Fruit fly (Drosophila melanogaster) whole organism, embryonic: ENCODE measurements around the gene Ns1.

Experiments used
- Atf6 ChIP-seq: fragments of 200-800 bp; sonication (Bioruptor generic); IDR thresholded peaks from 2 replicates; pipeline ENCODE4 v1.3.6; 2022; ENCODE audit warnings: missing biosample characterization, missing genetic modification characterization
- CG12391 ChIP-seq: fragments of 200-800 bp; sonication (Bioruptor generic); optimal IDR thresholded peaks from 3 replicates; lab custom pipeline; 2018; ENCODE audit warnings: missing biosample characterization, mild to moderate bottlenecking, missing genetic modification characterization, moderate library complexity
- CG15601 ChIP-seq: fragments of 200-800 bp; sonication (Bioruptor generic); optimal IDR thresholded peaks from 3 replicates; lab custom pipeline; 2019; ENCODE audit warnings: missing biosample characterization, mild to moderate bottlenecking, missing genetic modification characterization, moderate library complexity
- CG1602 ChIP-seq: fragments of 200-800 bp; sonication (Bioruptor generic); optimal IDR thresholded peaks from 3 replicates; lab custom pipeline; 2016; ENCODE audit warnings: missing biosample characterization, missing genetic modification characterization
- CG16779 ChIP-seq: fragments of 200-800 bp; sonication (Bioruptor generic); IDR thresholded peaks from 2 replicates; pipeline ENCODE4 v1.3.6; 2022; ENCODE audit warnings: missing biosample characterization, missing genetic modification characterization
- CG16815 ChIP-seq: fragments of 200-800 bp; sonication (Bioruptor generic); optimal IDR thresholded peaks from 3 replicates; lab custom pipeline; 2017; ENCODE audit warnings: missing biosample characterization, mild to moderate bottlenecking, missing genetic modification characterization
- CG17359 ChIP-seq: fragments of 200-800 bp; sonication (Bioruptor generic); optimal IDR thresholded peaks from 3 replicates; lab custom pipeline; 2018; ENCODE audit warnings: missing biosample characterization, mild to moderate bottlenecking, missing genetic modification characterization, moderate library complexity
- CG17385 ChIP-seq: fragments of 200-800 bp; sonication (Bioruptor generic); optimal IDR thresholded peaks from 3 replicates; lab custom pipeline; 2018; ENCODE audit warnings: missing biosample characterization, mild to moderate bottlenecking, missing genetic modification characterization
- CG18262 ChIP-seq: fragments of 200-800 bp; optimal IDR thresholded peaks from 3 replicates; lab custom pipeline; 2019; ENCODE audit warnings: missing biosample characterization, mild to moderate bottlenecking, missing genetic modification characterization, moderate library complexity
- CG33213 ChIP-seq: fragments of 200-800 bp; sonication (Bioruptor generic); optimal IDR thresholded peaks from 3 replicates; lab custom pipeline; 2016; ENCODE audit warnings: missing biosample characterization, missing genetic modification characterization
- CG3407 ChIP-seq: fragments of 200-800 bp; sonication (Bioruptor generic); optimal IDR thresholded peaks from 2 replicates; lab custom pipeline; 2018; ENCODE audit warnings: missing biosample characterization, mild to moderate bottlenecking, missing genetic modification characterization
- CG6683 ChIP-seq: fragments of 200-800 bp; sonication (Bioruptor generic); optimal IDR thresholded peaks from 2 replicates; lab custom pipeline; 2017; ENCODE audit warnings: missing biosample characterization, mild to moderate bottlenecking, missing genetic modification characterization, missing genetic modification reagents
- CG6813 ChIP-seq: fragments of 200-800 bp; sonication (Bioruptor generic); optimal IDR thresholded peaks from 2 replicates; lab custom pipeline; 2017; ENCODE audit warnings: missing biosample characterization, missing genetic modification characterization, mild to moderate bottlenecking, moderate library complexity, missing genetic modification reagents
- CG7372 ChIP-seq: fragments of 200-800 bp; sonication (Bioruptor generic); IDR thresholded peaks from 2 replicates; pipeline ENCODE4 v1.3.6; 2022; ENCODE audit warnings: missing biosample characterization, missing genetic modification characterization
- CG7839 ChIP-seq: fragments of 200-800 bp; sonication (Bioruptor generic); optimal IDR thresholded peaks from 3 replicates; lab custom pipeline; 2018; ENCODE audit warnings: missing biosample characterization, mild to moderate bottlenecking, missing genetic modification characterization, moderate library complexity
- CG7987 ChIP-seq: fragments of 200-800 bp; sonication (Bioruptor generic); optimal IDR thresholded peaks from 2 replicates; lab custom pipeline; 2018; ENCODE audit warnings: missing biosample characterization, mild to moderate bottlenecking, missing genetic modification characterization, moderate library complexity
- CG8388 ChIP-seq: fragments of 200-800 bp; sonication (Bioruptor generic); optimal IDR thresholded peaks from 2 replicates; lab custom pipeline; 2019; ENCODE audit warnings: missing biosample characterization, mild to moderate bottlenecking, missing genetic modification characterization, moderate library complexity
- CG9727 ChIP-seq: fragments of 200-800 bp; sonication (Bioruptor generic); optimal IDR thresholded peaks from 3 replicates; lab custom pipeline; 2017; ENCODE audit warnings: missing biosample characterization, mild to moderate bottlenecking, missing genetic modification characterization
- D19B ChIP-seq: fragments of 200-800 bp; sonication (Bioruptor generic); optimal IDR thresholded peaks from 2 replicates; lab custom pipeline; 2017; ENCODE audit warnings: missing biosample characterization, mild to moderate bottlenecking, missing genetic modification characterization
- Deaf1 ChIP-seq: fragments of 200-800 bp; optimal IDR thresholded peaks from 3 replicates; lab custom pipeline; 2019; ENCODE audit warnings: missing biosample characterization, mild to moderate bottlenecking, missing genetic modification characterization, moderate library complexity
- Dek ChIP-seq: fragments of 200-800 bp; sonication (Bioruptor generic); optimal IDR thresholded peaks from 3 replicates; lab custom pipeline; 2019; ENCODE audit warnings: missing biosample characterization, mild to moderate bottlenecking, missing genetic modification characterization, moderate library complexity
- Drgx ChIP-seq: fragments of 200-800 bp; sonication (Bioruptor generic); IDR thresholded peaks from 2 replicates; pipeline ENCODE4 v1.3.6; 2022; ENCODE audit warnings: missing biosample characterization, missing genetic modification characterization
- Elba2 ChIP-seq: fragments of 200-800 bp; sonication (Bioruptor generic); optimal IDR thresholded peaks from 3 replicates; lab custom pipeline; 2016; ENCODE audit warnings: missing biosample characterization, missing genetic modification characterization
- HmgD ChIP-seq: fragments of 200-800 bp; sonication (Bioruptor generic); optimal IDR thresholded peaks from 3 replicates; lab custom pipeline; 2016; ENCODE audit warnings: missing biosample characterization, missing genetic modification characterization
- Hr3 ChIP-seq: fragments of 200-800 bp; sonication (Bioruptor generic); optimal IDR thresholded peaks from 3 replicates; lab custom pipeline; 2016; ENCODE audit warnings: missing biosample characterization, missing genetic modification characterization
- Meics ChIP-seq: fragments of 200-800 bp; sonication (Bioruptor generic); optimal IDR thresholded peaks from 2 replicates; lab custom pipeline; 2017; ENCODE audit warnings: missing biosample characterization, mild to moderate bottlenecking, missing genetic modification characterization
- Oaz ChIP-seq: fragments of 200-800 bp; sonication (Bioruptor generic); IDR thresholded peaks from 2 replicates; pipeline ENCODE4 v1.3.6; 2022; ENCODE audit warnings: missing biosample characterization, missing genetic modification characterization
- Oli ChIP-seq: fragments of 200-800 bp; sonication (Bioruptor generic); optimal IDR thresholded peaks from 2 replicates; lab custom pipeline; 2018; ENCODE audit warnings: missing biosample characterization, mild to moderate bottlenecking, missing genetic modification characterization, moderate library complexity
- Ravus ChIP-seq: fragments of 200-800 bp; sonication (Bioruptor generic); IDR thresholded peaks from 2 replicates; pipeline ENCODE4 v1.3.6; 2022; ENCODE audit warnings: missing biosample characterization, missing genetic modification characterization
- Sox100B ChIP-seq: fragments of 200-800 bp; sonication (Bioruptor generic); optimal IDR thresholded peaks from 3 replicates; lab custom pipeline; 2018; ENCODE audit warnings: missing biosample characterization, mild to moderate bottlenecking, missing genetic modification characterization
- Usf ChIP-seq: fragments of 200-800 bp; sonication (Bioruptor generic); optimal IDR thresholded peaks from 2 replicates; lab custom pipeline; 2017; ENCODE audit warnings: missing genotype, missing biosample characterization, missing genetic modification characterization
- bsh ChIP-seq, 2 experiments: fragments of 200-800 bp; sonication (Bioruptor generic); optimal IDR thresholded peaks; 2 replicates each; lab custom pipeline; 2017 to 2018; ENCODE audit warnings: mild to moderate bottlenecking in 2 of 2, missing biosample characterization in 2 of 2, missing genetic modification characterization in 2 of 2, moderate library complexity in 1 of 2
- esg ChIP-seq: fragments of 200-800 bp; sonication (Bioruptor generic); conservative IDR thresholded peaks from 2 replicates; pipeline ENCODE4 v1.3.6; 2022; ENCODE audit warnings: missing biosample characterization, missing genetic modification characterization
- gcm ChIP-seq: fragments of 200-800 bp; sonication (Bioruptor generic); optimal IDR thresholded peaks from 2 replicates; lab custom pipeline; 2019; ENCODE audit warnings: missing biosample characterization, mild to moderate bottlenecking, missing genetic modification characterization, moderate library complexity
- gem ChIP-seq: fragments of 200-800 bp; sonication (Bioruptor generic); optimal IDR thresholded peaks from 2 replicates; lab custom pipeline; 2019; ENCODE audit warnings: missing biosample characterization, mild to moderate bottlenecking, missing genetic modification characterization, moderate library complexity
- hb ChIP-seq: fragments of 200-800 bp; sonication (Bioruptor generic); IDR thresholded peaks from 3 replicates; pipeline ENCODE4 v1.3.6; 2022; ENCODE audit warnings: missing biosample characterization, missing genetic modification characterization; ENCODE audit not compliant: partially characterized antibody
- hkb ChIP-seq, 2 experiments: fragments of 200-800 bp in 1 of 2; fragments of >200 bp in 1 of 2; sonication (Bioruptor generic) in 1 of 2; IDR thresholded peaks in 1 of 2; optimal IDR thresholded peaks in 1 of 2; 2 replicates each; pipeline versions ENCODE4 v1.3.6 to Lab custom; 2017 to 2022; ENCODE audit warnings: missing biosample characterization in 1 of 2, missing genetic modification characterization in 1 of 2
- lmd ChIP-seq: fragments of 200-800 bp; sonication (Bioruptor generic); IDR thresholded peaks from 2 replicates; pipeline ENCODE4 v1.3.6; 2022; ENCODE audit warnings: missing biosample characterization, missing genetic modification characterization
- maf-S ChIP-seq: fragments of 200-800 bp; sonication (Bioruptor generic); optimal IDR thresholded peaks from 2 replicates; lab custom pipeline; 2016; ENCODE audit warnings: missing biosample characterization, missing genetic modification characterization
- peb ChIP-seq: fragments of 200-800 bp; sonication (Bioruptor generic); IDR thresholded peaks from 2 replicates; pipeline ENCODE4 v1.3.6; 2022; ENCODE audit warnings: missing biosample characterization, missing genetic modification characterization
- prd ChIP-seq, 3 experiments: fragments of >200 bp in 2 of 3; fragments of 200-800 bp in 1 of 3; sonication (Bioruptor generic) in 1 of 3; optimal IDR thresholded peaks in 2 of 3; IDR thresholded peaks in 1 of 3; 2 replicates in 2 of 3; 3 replicates in 1 of 3; pipeline versions ENCODE4 v1.3.6 to Lab custom; 2017 to 2022; ENCODE audit warnings: missing biosample characterization in 1 of 3, missing genetic modification characterization in 1 of 3
- sens ChIP-seq: fragments of 200-800 bp; sonication (Bioruptor generic); peaks from one replicate; lab custom pipeline; 2016; ENCODE audit warnings: missing biosample characterization, missing genetic modification characterization
- seq ChIP-seq: fragments of 200-800 bp; sonication (Bioruptor generic); IDR thresholded peaks from 2 replicates; pipeline ENCODE4 v1.3.6; 2022; ENCODE audit warnings: missing biosample characterization, missing genetic modification characterization
- sisA ChIP-seq: fragments of 200-800 bp; sonication (Bioruptor generic); IDR thresholded peaks from 2 replicates; pipeline ENCODE4 v1.3.6; 2022; ENCODE audit warnings: missing biosample characterization, missing genetic modification characterization
- sob ChIP-seq: fragments of 200-800 bp; sonication (Bioruptor generic); IDR thresholded peaks from 2 replicates; pipeline ENCODE4 v1.3.6; 2022; ENCODE audit warnings: missing biosample characterization, missing genetic modification characterization
- sug ChIP-seq: fragments of 200-800 bp; optimal IDR thresholded peaks from 2 replicates; lab custom pipeline; 2019; ENCODE audit warnings: missing biosample characterization, mild to moderate bottlenecking, missing genetic modification characterization, moderate library complexity
- unpg ChIP-seq: fragments of 200-800 bp; sonication (Bioruptor generic); optimal IDR thresholded peaks from 3 replicates; lab custom pipeline; 2018; ENCODE audit warnings: missing biosample characterization, mild to moderate bottlenecking, missing genetic modification characterization, moderate library complexity
- vvl ChIP-seq: fragments of 200-800 bp; sonication (Bioruptor generic); IDR thresholded peaks from 2 replicates; pipeline ENCODE4 v1.3.6; 2022; ENCODE audit warnings: missing biosample characterization, missing genetic modification characterization
- wor ChIP-seq: fragments of 200-800 bp; sonication (Bioruptor generic); IDR thresholded peaks from 2 replicates; pipeline ENCODE4 v1.3.6; 2022; ENCODE audit warnings: missing biosample characterization, missing genetic modification characterization

Ns1 gene

dm6 chr3R:17048867-17049266 lies 23.6 kb downstream of the Ns1 start (continued):
- TF ChIP-seq vvl (GFP tag; lab: Robert Waterston, UW) (peak; percentile 20; the same call in 1 of the 2 replicates), seq (0 out of 2 replicates have a peak, but pooled peaks have one; percentile 29), sob (GFP tag; lab: Robert Waterston, UW) (no peak), CG8388 (GFP tag; lab: Kevin White, UChicago) (peak; percentile 39), Hr3 (GFP tag; lab: Kevin White, UChicago) (peak; percentile 28), Dek (peak; percentile 5), Atf6 (peak; percentile 41; the same call in 1 of the 2 replicates), CG17359 (tag; lab: Kevin White, UChicago) (peak; percentile 7), CG7987 (no peak), Meics (GFP tag; lab: Kevin White, UChicago) (peak; percentile 3), CG1602 (no peak), CG33213 (no peak), CG15601 (no peak), maf-S (GFP tag; lab: Kevin White, UChicago) (no peak), bsh (GFP tag; optimal IDR thresholded peaks at IDR 0.05; lab: Kevin White, UChicago) (peak in 1 of 2 experiments; percentile 42), CG7372 (GFP tag; lab: Robert Waterston, UW) (no peak), unpg (peak; percentile 46), CG6683 (GFP tag; lab: Kevin White, UChicago) (peak; percentile 16), Deaf1 (peak; percentile 43), CG17385 (GFP tag; lab: Kevin White, UChicago) (peak; percentile 25), sisA (GFP tag; lab: Robert Waterston, UW) (no peak), peb (no peak), Elba2 (no peak), CG6813 (GFP tag; lab: Kevin White, UChicago) (peak; percentile 3), Ravus (GFP tag; lab: Robert Waterston, UW) (no peak), hb (GFP tag; lab: Robert Waterston, UW) (no peak), Oaz (GFP tag; lab: Robert Waterston, UW) (no peak), CG3407 (GFP tag; lab: Kevin White, UChicago) (peak; percentile 11), CG9727 (peak; percentile 26), Usf (GFP tag; lab: Kevin White, UChicago) (peak; percentile 15), Sox100B (peak; percentile 7), HmgD (GFP tag; lab: Kevin White, UChicago) (no peak), CG16779 (GFP tag; lab: Robert Waterston, UW) (no peak), hkb (optimal IDR thresholded peaks at IDR 0.05; lab: Kevin White, UChicago) (no peak), hkb (GFP tag; IDR thresholded peaks at IDR 0.05; lab: Robert Waterston, UW) (peak; percentile 51; the same call in 1 of the 2 replicates), wor (GFP tag; lab: Robert Waterston, UW) (0 out of 2 replicates have a peak, but pooled peaks have one; percentile 31), gem (tag; lab: Kevin White, UChicago) (peak; percentile 69), CG12391 (tag; lab: Kevin White, UChicago) (peak; percentile 50), prd (optimal IDR thresholded peaks at IDR 0.05; lab: Kevin White, UChicago) (no peak), prd (GFP tag; IDR thresholded peaks at IDR 0.05; lab: Robert Waterston, UW) (peak; percentile 51; the same call in 2 of the 3 replicates), sens (GFP tag; lab: Kevin White, UChicago) (no peak), lmd (GFP tag; lab: Robert Waterston, UW) (0 out of 2 replicates have a peak, but pooled peaks have one; percentile 12), Drgx (GFP tag; lab: Robert Waterston, UW) (peak; percentile 18; the same call in 1 of the 2 replicates), Oli (tag; lab: Kevin White, UChicago) (peak; percentile 49), gcm (peak; percentile 23), CG16815 (GFP tag; lab: Kevin White, UChicago) (peak; percentile 31), esg (peak; percentile 51; the same call in 1 of the 2 replicates), CG7839 (tag; lab: Kevin White, UChicago) (no peak), sug (tag; lab: Kevin White, UChicago) (no peak), CG18262 (peak; percentile 63), D19B (GFP tag; lab: Kevin White, UChicago) (no peak)
